Fruit fly (Drosophila melanogaster): ENCODE results near the gene TotE.

The TotE gene

DNA sequence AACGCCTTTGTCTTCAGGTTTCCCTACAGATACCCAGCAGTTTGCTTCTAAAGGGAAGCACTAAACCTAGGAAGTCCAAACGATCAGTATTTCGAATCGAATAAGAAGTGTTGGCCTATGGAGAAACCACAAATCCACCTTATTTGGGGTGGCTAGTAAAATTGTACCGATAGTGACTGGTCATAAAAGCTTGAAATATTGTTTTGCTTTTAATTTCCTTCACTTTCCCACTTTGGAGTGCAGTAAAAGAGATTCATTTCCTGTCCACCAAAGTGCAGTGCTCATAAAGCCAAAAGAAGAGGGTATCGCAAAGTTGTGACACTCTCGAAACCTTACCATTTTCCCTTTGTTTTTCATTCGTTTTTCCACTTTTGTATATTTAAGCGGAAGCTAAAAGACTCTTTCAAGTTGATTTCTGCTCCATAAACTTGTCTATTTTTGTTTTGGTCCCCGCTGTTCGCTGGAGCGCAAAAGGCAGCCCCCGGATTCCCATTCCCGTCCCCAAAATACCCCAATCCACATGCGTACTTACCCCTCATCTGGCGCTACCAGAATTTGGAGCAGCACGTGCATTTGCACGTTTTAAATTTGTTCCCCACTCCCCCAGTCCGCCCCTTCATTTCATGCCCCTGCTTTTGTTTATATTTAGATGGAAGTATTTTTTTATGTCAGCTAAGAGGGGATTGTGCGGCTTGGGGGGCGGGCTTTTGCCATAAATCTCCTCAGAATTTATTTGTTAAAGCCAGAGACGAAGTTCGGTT is 14.6 kb downstream of the TotE start (continued):
- TF ChIP-seq row (GFP tag; IDR thresholded peaks at IDR 0.05) (peak; percentile 57; the same call in 2 of the 3 replicates), fd96Cb (tag; optimal IDR thresholded peaks at IDR 0.05) (peak; percentile 4), dmrt99B (tag; optimal IDR thresholded peaks at IDR 0.05) (peak; percentile 41), CG2875 (GFP tag; optimal IDR thresholded peaks at IDR 0.05) (peak; percentile 8), CG12219 (GFP tag; optimal IDR thresholded peaks at IDR 0.05) (no peak), HmgD (GFP tag; optimal IDR thresholded peaks at IDR 0.05) (no peak), CG3407 (GFP tag; optimal IDR thresholded peaks at IDR 0.05) (no peak), Med (GFP tag) (peak; percentile 41), Atf-2 (GFP tag; optimal IDR thresholded peaks at IDR 0.05) (no peak), CG10979 (tag; optimal IDR thresholded peaks at IDR 0.05) (peak; percentile 20), Ssrp (tag; optimal IDR thresholded peaks at IDR 0.05) (peak; percentile 20), jing (GFP tag; optimal IDR thresholded peaks at IDR 0.05) (peak; percentile 2), CG2712 (tag; optimal IDR thresholded peaks at IDR 0.05) (peak; percentile 29), bsh (GFP tag; optimal IDR thresholded peaks at IDR 0.05) (peak in 1 of 2 experiments; percentile 25), CG1529 (GFP tag; optimal IDR thresholded peaks at IDR 0.05) (no peak), hb (GFP tag; IDR thresholded peaks at IDR 0.05; ENCODE audit: partially characterized antibody) (no peak), nmo (GFP tag; optimal IDR thresholded peaks at IDR 0.05) (peak; percentile 43), danr (GFP tag; IDR thresholded peaks at IDR 0.05) (no peak), CrebB (tag; optimal IDR thresholded peaks at IDR 0.05) (no peak), h (optimal IDR thresholded peaks at IDR 0.05) (no peak), grau (tag; optimal IDR thresholded peaks at IDR 0.05) (peak; percentile 15), jumu (GFP tag; optimal IDR thresholded peaks at IDR 0.05) (no peak), CG11504 (tag; optimal IDR thresholded peaks at IDR 0.05) (peak; percentile 32), CG31441 (GFP tag; IDR thresholded peaks at IDR 0.05) (peak; percentile 34; the same call in 1 of the 2 replicates), CG6813 (GFP tag; optimal IDR thresholded peaks at IDR 0.05) (no peak), CG17359 (tag; optimal IDR thresholded peaks at IDR 0.05) (peak; percentile 4), CG17361 (GFP tag; IDR thresholded peaks at IDR 0.05) (peak; percentile 58; the same call in 2 of the 3 replicates), Xbp1 (GFP tag; optimal IDR thresholded peaks at IDR 0.05) (peak; percentile 7), shn (GFP tag; optimal IDR thresholded peaks at IDR 0.05) (peak; percentile 7), ssp (GFP tag; IDR thresholded peaks at IDR 0.05) (no peak), gem (tag; optimal IDR thresholded peaks at IDR 0.05) (peak; percentile 38), ind (GFP tag; optimal IDR thresholded peaks at IDR 0.05) (no peak), crol (GFP tag; IDR thresholded peaks at IDR 0.05) (peak; percentile 84), CG1603 (tag; optimal IDR thresholded peaks at IDR 0.05) (peak; percentile 31), kay (GFP tag; optimal IDR thresholded peaks at IDR 0.05) (no peak), eve (GFP tag; optimal IDR thresholded peaks at IDR 0.05) (peak in 1 of 2 experiments; percentile 86), CG15601 (tag; optimal IDR thresholded peaks at IDR 0.05) (peak; percentile 5), chif (GFP tag; optimal IDR thresholded peaks at IDR 0.05) (peak in 1 of 2 experiments; percentile 20), Neu2 (GFP tag; optimal IDR thresholded peaks at IDR 0.05; ENCODE audit: borderline replicate concordance) (no peak), CG12769 (tag; optimal IDR thresholded peaks at IDR 0.05) (peak; percentile 16), CG7786 (GFP tag; optimal IDR thresholded peaks at IDR 0.05) (no peak), Hr51 (GFP tag; optimal IDR thresholded peaks at IDR 0.05) (peak in 1 of 2 experiments; percentile 29), phol (tag; optimal IDR thresholded peaks at IDR 0.05) (peak; percentile 48), z (GFP tag; IDR thresholded peaks at IDR 0.05) (no peak), pb (GFP tag; optimal IDR thresholded peaks at IDR 0.05) (no peak), CG10565 (GFP tag; optimal IDR thresholded peaks at IDR 0.05) (no peak), CG9727 (GFP tag; optimal IDR thresholded peaks at IDR 0.05) (no peak), luna (GFP tag; optimal IDR thresholded peaks at IDR 0.05) (no peak), Atf3 (GFP tag; optimal IDR thresholded peaks at IDR 0.05) (no peak)

All from whole organism, embryonic.